Fruit fly (Drosophila melanogaster) whole organism, embryonic: Measurements from ENCODE around the gene Sec3.

Experiments
- Atf3 ChIP-seq: fragments of 200-800 bp; sonication (Bioruptor generic); optimal IDR thresholded peaks from 3 replicates; lab custom pipeline; 2016; ENCODE audit warnings: missing biosample characterization, missing genetic modification characterization
- Awh ChIP-seq: fragments of 200-800 bp; sonication (Bioruptor generic); IDR thresholded peaks from 2 replicates; pipeline ENCODE4, ENCODE4 v1.3.6; 2022; ENCODE audit warnings: missing biosample characterization, missing genetic modification characterization
- CG10209 ChIP-seq: fragments of 200-800 bp; sonication (Bioruptor generic); optimal IDR thresholded peaks from 3 replicates; lab custom pipeline; 2017; ENCODE audit warnings: missing biosample characterization, mild to moderate bottlenecking, missing genetic modification characterization, missing genetic modification reagents
- CG11093 ChIP-seq: fragments of 200-800 bp; sonication (Bioruptor generic); IDR thresholded peaks from 3 replicates; pipeline ENCODE4 v1.3.6; 2022; ENCODE audit warnings: missing biosample characterization, missing genetic modification characterization
- CG11695 ChIP-seq: fragments of 200-800 bp; sonication (Bioruptor generic); IDR thresholded peaks from 3 replicates; pipeline ENCODE4 v1.3.6; 2022; ENCODE audit warnings: missing biosample characterization, missing genetic modification characterization
- CG11696 ChIP-seq: fragments of 200-800 bp; sonication (Bioruptor generic); IDR thresholded peaks from 2 replicates; pipeline ENCODE4 v1.3.6; 2022; ENCODE audit warnings: missing biosample characterization, missing genetic modification characterization
- CG13894 ChIP-seq: fragments of 200-800 bp; sonication (Bioruptor generic); optimal IDR thresholded peaks from 3 replicates; lab custom pipeline; 2018; ENCODE audit warnings: missing biosample characterization, mild to moderate bottlenecking, missing genetic modification characterization, moderate library complexity
- CG14860 ChIP-seq: fragments of 200-800 bp; sonication (Bioruptor generic); IDR thresholded peaks from 3 replicates; pipeline ENCODE4 v1.3.6; 2022; ENCODE audit warnings: missing biosample characterization, missing genetic modification characterization; ENCODE audit not compliant: partially characterized antibody
- CG17359 ChIP-seq: fragments of 200-800 bp; sonication (Bioruptor generic); optimal IDR thresholded peaks from 3 replicates; lab custom pipeline; 2018; ENCODE audit warnings: missing biosample characterization, mild to moderate bottlenecking, missing genetic modification characterization, moderate library complexity
- CG17802 ChIP-seq: fragments of 200-800 bp; sonication (Bioruptor generic); optimal IDR thresholded peaks from 2 replicates; lab custom pipeline; 2018; ENCODE audit warnings: missing biosample characterization, mild to moderate bottlenecking, missing genetic modification characterization, moderate library complexity
- CG18476 ChIP-seq: fragments of 200-800 bp; sonication (Bioruptor generic); optimal IDR thresholded peaks from 2 replicates; lab custom pipeline; 2016; ENCODE audit warnings: missing biosample characterization, mild to moderate bottlenecking, missing genetic modification characterization
- CG2116 ChIP-seq: fragments of 200-800 bp; sonication (Bioruptor generic); optimal IDR thresholded peaks from 3 replicates; lab custom pipeline; 2018; ENCODE audit warnings: missing biosample characterization, mild to moderate bottlenecking, missing genetic modification characterization
- CG33557 ChIP-seq: fragments of 200-800 bp; sonication (Bioruptor generic); optimal IDR thresholded peaks from 2 replicates; lab custom pipeline; 2019; ENCODE audit warnings: missing biosample characterization, mild to moderate bottlenecking, missing genetic modification characterization, moderate library complexity
- CG3726 ChIP-seq: fragments of 200-800 bp; sonication (Bioruptor generic); IDR thresholded peaks from 3 replicates; pipeline ENCODE4, ENCODE4 v1.3.6; 2022; ENCODE audit warnings: missing biosample characterization, missing genetic modification characterization
- CG42726 ChIP-seq: fragments of 200-800 bp; sonication (Bioruptor generic); IDR thresholded peaks from 2 replicates; pipeline ENCODE4 v1.3.6; 2022; ENCODE audit warnings: missing biosample characterization, missing genetic modification characterization; ENCODE audit not compliant: partially characterized antibody
- CG4282 ChIP-seq: fragments of 200-800 bp; sonication (Bioruptor generic); optimal IDR thresholded peaks from 2 replicates; lab custom pipeline; 2016; ENCODE audit warnings: missing biosample characterization, missing genetic modification characterization
- CG4360 ChIP-seq: fragments of 200-800 bp; sonication (Bioruptor generic); IDR thresholded peaks from 2 replicates; pipeline ENCODE4 v1.3.6; 2022; ENCODE audit warnings: missing biosample characterization, missing genetic modification characterization
- CG6272 ChIP-seq: fragments of 200-800 bp; sonication (Bioruptor generic); IDR thresholded peaks from 2 replicates; pipeline ENCODE4 v1.3.6; 2022; ENCODE audit warnings: missing biosample characterization, missing genetic modification characterization
- CG8281 ChIP-seq: fragments of 200-800 bp; sonication (Bioruptor generic); optimal IDR thresholded peaks from 2 replicates; lab custom pipeline; 2018; ENCODE audit warnings: missing biosample characterization, mild to moderate bottlenecking, missing genetic modification characterization, moderate library complexity
- CG8388 ChIP-seq: fragments of 200-800 bp; sonication (Bioruptor generic); optimal IDR thresholded peaks from 2 replicates; lab custom pipeline; 2019; ENCODE audit warnings: missing biosample characterization, mild to moderate bottlenecking, missing genetic modification characterization, moderate library complexity
- CG9437 ChIP-seq: fragments of 200-800 bp; sonication (Bioruptor generic); optimal IDR thresholded peaks from 2 replicates; lab custom pipeline; 2018; ENCODE audit warnings: missing biosample characterization, mild to moderate bottlenecking, missing genetic modification characterization
- Camta ChIP-seq: fragments of 200-800 bp; sonication (Bioruptor generic); optimal IDR thresholded peaks from 2 replicates; lab custom pipeline; 2016; ENCODE audit warnings: missing biosample characterization, missing genetic modification characterization
- D19A ChIP-seq: fragments of 200-800 bp; optimal IDR thresholded peaks from 3 replicates; lab custom pipeline; 2019; ENCODE audit warnings: missing biosample characterization, mild to moderate bottlenecking, missing genetic modification characterization, moderate library complexity
- Fer2 ChIP-seq: fragments of 200-800 bp; sonication (Bioruptor generic); optimal IDR thresholded peaks from 2 replicates; lab custom pipeline; 2018; ENCODE audit warnings: missing biosample characterization, mild to moderate bottlenecking, missing genetic modification characterization, moderate library complexity
- HLH54F ChIP-seq: fragments of 200-800 bp; sonication (Bioruptor generic); optimal IDR thresholded peaks from 3 replicates; lab custom pipeline; 2016; ENCODE audit warnings: missing biosample characterization, missing genetic modification characterization
- HmgZ ChIP-seq: fragments of 200-800 bp; sonication (Bioruptor generic); optimal IDR thresholded peaks from 2 replicates; lab custom pipeline; 2018; ENCODE audit warnings: missing biosample characterization, mild to moderate bottlenecking, missing genetic modification characterization
- Lim3 ChIP-seq: fragments of 200-800 bp; sonication (Bioruptor generic); IDR thresholded peaks from 2 replicates; pipeline ENCODE4 v1.3.6; 2022; ENCODE audit warnings: missing biosample characterization, missing genetic modification characterization
- Neu2 ChIP-seq: fragments of 200-800 bp; sonication (Bioruptor generic); optimal IDR thresholded peaks from 3 replicates; lab custom pipeline; 2016; ENCODE audit warnings: missing biosample characterization, missing genetic modification characterization, borderline replicate concordance
- Ravus ChIP-seq: fragments of 200-800 bp; sonication (Bioruptor generic); IDR thresholded peaks from 2 replicates; pipeline ENCODE4 v1.3.6; 2022; ENCODE audit warnings: missing biosample characterization, missing genetic modification characterization
- Rfx ChIP-seq: fragments of 200-800 bp; sonication (Bioruptor generic); IDR thresholded peaks from 2 replicates; pipeline ENCODE4 v1.3.6; 2022; ENCODE audit warnings: missing biosample characterization, missing genetic modification characterization
- Rx ChIP-seq: fragments of 200-800 bp; sonication (Bioruptor generic); IDR thresholded peaks from 2 replicates; pipeline ENCODE4 v1.3.6; 2022; ENCODE audit warnings: missing biosample characterization, missing genetic modification characterization
- Sry-β ChIP-seq: fragments of 200-800 bp; sonication (Bioruptor generic); optimal IDR thresholded peaks from 2 replicates; lab custom pipeline; 2018; ENCODE audit warnings: missing biosample characterization, mild to moderate bottlenecking, missing genetic modification characterization, moderate library complexity
- Stat92E ChIP-seq, 3 experiments: fragments of >200 bp in 2 of 3; fragments of 200-800 bp in 1 of 3; sonication (Bioruptor generic) in 1 of 3; optimal IDR thresholded peaks; 2 replicates each; lab custom pipeline; 2017 to 2019; ENCODE audit warnings: missing biosample characterization in 3 of 3, missing genetic modification characterization in 3 of 3, mild to moderate bottlenecking in 1 of 3, moderate library complexity in 1 of 3
- ab ChIP-seq: fragments of 200-800 bp; sonication (Bioruptor generic); optimal IDR thresholded peaks from 2 replicates; lab custom pipeline; 2016; ENCODE audit warnings: missing biosample characterization, missing genetic modification characterization
- cg ChIP-seq: fragments of 200-800 bp; sonication (Bioruptor generic); optimal IDR thresholded peaks from 3 replicates; lab custom pipeline; 2019; ENCODE audit warnings: missing biosample characterization, mild to moderate bottlenecking, missing genetic modification characterization, moderate library complexity
- dimm ChIP-seq: fragments of 200-800 bp; sonication (Bioruptor generic); IDR thresholded peaks from 2 replicates; pipeline ENCODE4 v1.3.6; 2022; ENCODE audit warnings: missing biosample characterization, missing genetic modification characterization
- en ChIP-seq: fragments of 200-800 bp; sonication (Bioruptor generic); optimal IDR thresholded peaks from 2 replicates; lab custom pipeline; 2016; ENCODE audit warnings: missing biosample characterization, missing genetic modification characterization
- gce ChIP-seq: fragments of 200-800 bp; sonication (Bioruptor generic); IDR thresholded peaks from 3 replicates; pipeline ENCODE4 v1.3.6; 2022; ENCODE audit warnings: missing biosample characterization, missing genetic modification characterization
- gsb ChIP-seq: fragments of 200-800 bp; sonication (Bioruptor generic); IDR thresholded peaks from 2 replicates; pipeline ENCODE4 v1.3.6; 2022; ENCODE audit warnings: missing biosample characterization, missing genetic modification characterization
- hkb ChIP-seq, 2 experiments: fragments of 200-800 bp in 1 of 2; fragments of >200 bp in 1 of 2; sonication (Bioruptor generic) in 1 of 2; IDR thresholded peaks in 1 of 2; optimal IDR thresholded peaks in 1 of 2; 2 replicates each; pipeline versions ENCODE4 v1.3.6 to Lab custom; 2017 to 2022; ENCODE audit warnings: missing biosample characterization in 1 of 2, missing genetic modification characterization in 1 of 2
- ken ChIP-seq: fragments of 200-800 bp; sonication (Bioruptor generic); IDR thresholded peaks from 3 replicates; pipeline ENCODE4 v1.3.6; 2022; ENCODE audit warnings: missing biosample characterization, missing genetic modification characterization
- mirr ChIP-seq: fragments of 200-800 bp; sonication (Bioruptor generic); optimal IDR thresholded peaks from 3 replicates; lab custom pipeline; 2018; ENCODE audit warnings: missing biosample characterization, mild to moderate bottlenecking, missing genetic modification characterization
- mld ChIP-seq: fragments of 200-800 bp; sonication (Bioruptor generic); IDR thresholded peaks from 3 replicates; pipeline ENCODE4 v1.3.6; 2022; ENCODE audit warnings: missing biosample characterization, missing genetic modification characterization; ENCODE audit not compliant: partially characterized antibody
- nerfin-2 ChIP-seq: fragments of 200-800 bp; sonication (Bioruptor generic); IDR thresholded peaks from 2 replicates; pipeline ENCODE4 v1.3.6; 2022; ENCODE audit warnings: missing biosample characterization, missing genetic modification characterization; ENCODE audit not compliant: partially characterized antibody
- pita ChIP-seq: fragments of 200-800 bp; sonication (Bioruptor generic); optimal IDR thresholded peaks from 2 replicates; lab custom pipeline; 2017; ENCODE audit warnings: missing biosample characterization, mild to moderate bottlenecking, missing genetic modification characterization
- sisA ChIP-seq: fragments of 200-800 bp; sonication (Bioruptor generic); IDR thresholded peaks from 2 replicates; pipeline ENCODE4 v1.3.6; 2022; ENCODE audit warnings: missing biosample characterization, missing genetic modification characterization
- slbo ChIP-seq: fragments of 200-800 bp; sonication (Bioruptor generic); IDR thresholded peaks from 2 replicates; pipeline ENCODE4 v1.3.6; 2022; ENCODE audit warnings: missing biosample characterization, missing genetic modification characterization
- sr ChIP-seq: fragments of 200-800 bp; sonication (Bioruptor generic); IDR thresholded peaks from 3 replicates; pipeline ENCODE4 v1.3.6; 2022; ENCODE audit warnings: missing biosample characterization, missing genetic modification characterization
- stwl ChIP-seq: fragments of 200-800 bp; sonication (Bioruptor generic); optimal IDR thresholded peaks from 3 replicates; lab custom pipeline; 2018; ENCODE audit warnings: missing biosample characterization, mild to moderate bottlenecking, missing genetic modification characterization, moderate library complexity
- zfh1 ChIP-seq: fragments of 200-800 bp; sonication (Bioruptor generic); IDR thresholded peaks from 3 replicates; pipeline ENCODE4 v1.3.6; 2022; ENCODE audit warnings: missing biosample characterization, missing genetic modification characterization

The Sec3 gene

DNA sequence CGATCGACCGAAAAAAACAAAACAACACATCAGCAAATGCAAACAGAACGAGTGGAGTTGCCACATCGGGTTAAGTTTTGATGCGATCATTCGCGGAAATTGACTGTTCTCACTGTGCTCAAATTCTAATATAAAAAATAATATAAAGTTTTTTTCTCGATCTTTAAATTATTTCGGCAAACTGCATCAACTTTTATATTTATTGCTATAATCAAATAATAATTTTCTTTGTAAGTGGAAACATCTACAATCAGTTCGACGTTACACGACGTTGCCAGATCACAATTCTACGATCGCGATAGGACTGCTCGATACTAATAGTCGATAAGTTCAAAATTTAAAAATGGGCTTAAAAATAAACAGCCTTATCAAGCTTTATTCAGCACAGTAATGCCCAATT is 3.8 kb upstream of the Sec3 start, which contains the start of gene Gorab (continued):
- peak; percentile 69 for TF ChIP-seq CG4360 (GFP tag; lab: Robert Waterston, UW)
- TF ChIP-seq Fer2 = peak; percentile 79
- TF ChIP-seq CG9437 = peak; percentile 58
- peak; percentile 79 for TF ChIP-seq Ravus
- TF ChIP-seq CG17359 (tag; lab: Kevin White, UChicago) = peak; percentile 88
- peak; percentile 91 for TF ChIP-seq CG11695 (GFP tag; lab: Robert Waterston, UW)
- TF ChIP-seq gce (GFP tag; lab: Robert Waterston, UW) = peak; percentile 82; the same call in 1 of the 3 replicates
- no peak for TF ChIP-seq mld (GFP tag; lab: Robert Waterston, UW)
- TF ChIP-seq zfh1 = peak; percentile 97
- peak; percentile 87 for TF ChIP-seq ken
- peak; percentile 87 for TF ChIP-seq dimm
- TF ChIP-seq pita (GFP tag; lab: Kevin White, UChicago) = no peak
- TF ChIP-seq gsb (GFP tag; lab: Robert Waterston, UW) = peak; percentile 78
- TF ChIP-seq Lim3 (GFP tag; lab: Robert Waterston, UW) = peak; percentile 88
- TF ChIP-seq hkb (optimal IDR thresholded peaks at IDR 0.05; lab: Kevin White, UChicago) = peak; percentile 22
- peak; percentile 81 for TF ChIP-seq hkb (GFP tag; IDR thresholded peaks at IDR 0.05; lab: Robert Waterston, UW)
- TF ChIP-seq HLH54F (GFP tag; lab: Kevin White, UChicago) = peak; percentile 81
- TF ChIP-seq CG3726 (GFP tag; lab: Robert Waterston, UW) = peak; percentile 94; the same call in 2 of the 3 replicates
- TF ChIP-seq CG8281 (tag; lab: Kevin White, UChicago) = peak; percentile 29
- TF ChIP-seq CG11093 = peak; percentile 92
- TF ChIP-seq CG8388 (GFP tag; lab: Kevin White, UChicago) = peak; percentile 67
- TF ChIP-seq CG11696 = peak; percentile 82
- no peak for TF ChIP-seq mirr (GFP tag; lab: Kevin White, UChicago)
- peak; percentile 86 for TF ChIP-seq CG10209 (GFP tag; lab: Kevin White, UChicago)
- TF ChIP-seq Stat92E (GFP tag; optimal IDR thresholded peaks at IDR 0.05; lab: Kevin White, UChicago) = peak in 1 of 3 experiments; percentile 52
- TF ChIP-seq D19A (tag; lab: Kevin White, UChicago) = peak; percentile 88
- no peak for TF ChIP-seq Neu2 (GFP tag; lab: Kevin White, UChicago)
- peak; percentile 93 for TF ChIP-seq stwl (tag; lab: Kevin White, UChicago)
- peak; percentile 95 for TF ChIP-seq CG6272 (GFP tag; lab: Robert Waterston, UW)
- TF ChIP-seq Camta (GFP tag; lab: Kevin White, UChicago) = peak; percentile 75
- peak; percentile 94 for TF ChIP-seq sisA
- TF ChIP-seq CG42726 (GFP tag; lab: Robert Waterston, UW) = no peak
- peak; percentile 81 for TF ChIP-seq HmgZ (tag; lab: Kevin White, UChicago)
- peak; percentile 58 for TF ChIP-seq ab (GFP tag; lab: Kevin White, UChicago)
- peak; percentile 11 for TF ChIP-seq Sry-β (GFP tag; lab: Kevin White, UChicago)
- TF ChIP-seq CG33557 (GFP tag; lab: Kevin White, UChicago) = peak; percentile 55
- TF ChIP-seq en = no peak
- peak; percentile 91 for TF ChIP-seq CG17802 (tag; lab: Kevin White, UChicago)
- TF ChIP-seq Rfx (GFP tag; lab: Robert Waterston, UW) = peak; percentile 95
- TF ChIP-seq nerfin-2 = no peak
- TF ChIP-seq CG14860 (GFP tag; lab: Robert Waterston, UW) = peak; percentile 38; the same call in 1 of the 3 replicates
- peak; percentile 89 for TF ChIP-seq CG18476 (GFP tag; lab: Kevin White, UChicago)
- TF ChIP-seq Rx (GFP tag; lab: Robert Waterston, UW) = peak; percentile 90
- TF ChIP-seq CG4282 = peak; percentile 46
- TF ChIP-seq CG2116 = peak; percentile 83
- peak; percentile 27 for TF ChIP-seq CG13894 (tag; lab: Kevin White, UChicago)
- peak; percentile 91 for TF ChIP-seq Awh (GFP tag; lab: Robert Waterston, UW)
- peak; percentile 47 for TF ChIP-seq cg (GFP tag; lab: Kevin White, UChicago)
- TF ChIP-seq Atf3 = peak; percentile 83
- TF ChIP-seq sr (GFP tag; lab: Robert Waterston, UW) = peak; percentile 30; the same call in 1 of the 3 replicates
- peak; percentile 98 for TF ChIP-seq slbo (GFP tag; lab: Robert Waterston, UW)
